Worm (Caenorhabditis elegans) whole organism, L1 larva: ENCODE results near the gene T21E8.7.

Experiments
- nhr-28 ChIP-seq: fragments of 150-350 bp; optimal IDR thresholded peaks from 2 replicates; lab custom pipeline; 2014; ENCODE audit warnings: missing biosample characterization, missing genetic modification characterization
- ztf-11 ChIP-seq, 2 experiments: sonication (generic microtip); optimal IDR thresholded peaks; 2 replicates each; lab custom pipeline; 2016 to 2017; ENCODE audit warnings: missing genetic modification characterization in 2 of 2, missing biosample characterization in 1 of 2, missing compliant biosample characterization in 1 of 2

ce11 chrX:10913981-10914380 is 30.7 kb downstream of the T21E8.7 start, which contains the start of gene F47B10.9:
- TF ChIP-seq nhr-28 (tag; lab: Kevin White, UChicago) (no peak), ztf-11 (tag; optimal IDR thresholded peaks at IDR 0.05; lab: Kevin White, UChicago) (no peak)
